Worm (Caenorhabditis elegans): ENCODE data around the gene Y116A8B.1.

Gene Y116A8B.1

ce11 chrIV:17232899-17233298, 16.8 kb downstream of the Y116A8B.1 start:
- TF ChIP-seq ztf-29 (GFP tag; IDR thresholded peaks at IDR 0.05), result no peak
- no peak for TF ChIP-seq flt-1 (GFP tag; IDR thresholded peaks at IDR 0.05)
- no peak for TF ChIP-seq ref-1 (GFP tag; conservative IDR thresholded peaks at IDR 0.05)

ce11 chrIV:17233494-17233893, 17.3 kb downstream of the Y116A8B.1 start:
- TF ChIP-seq cog-1 (tag; optimal IDR thresholded peaks at IDR 0.05) (no peak), klf-2 (GFP tag; conservative IDR thresholded peaks at IDR 0.05) (no peak)

ce11 chrIV:17237029-17237428, 20.9 kb downstream of the Y116A8B.1 start:
- TF ChIP-seq klf-2 (GFP tag; conservative IDR thresholded peaks at IDR 0.05) (no peak), T22C8.4 (GFP tag; IDR thresholded peaks at IDR 0.05) (no peak), tab-1 (GFP tag; IDR thresholded peaks at IDR 0.05) (no peak), flt-1 (GFP tag; IDR thresholded peaks at IDR 0.05) (no peak), ztf-29 (GFP tag; IDR thresholded peaks at IDR 0.05) (no peak), med-1 (GFP tag; optimal IDR thresholded peaks at IDR 0.05; ENCODE audit: insufficient read depth) (no peak), ztf-23 (GFP tag; IDR thresholded peaks at IDR 0.05) (no peak), ref-1 (GFP tag; conservative IDR thresholded peaks at IDR 0.05) (no peak), cog-1 (tag; optimal IDR thresholded peaks at IDR 0.05) (no peak)

ce11 chrIV:17238951-17239350, 22.8 kb downstream of the Y116A8B.1 start:
- TF ChIP-seq ztf-29 (GFP tag; IDR thresholded peaks at IDR 0.05), result no peak
- TF ChIP-seq ztf-23 (GFP tag; IDR thresholded peaks at IDR 0.05), result no peak
- no peak for TF ChIP-seq klf-2 (GFP tag; conservative IDR thresholded peaks at IDR 0.05)
- TF ChIP-seq med-1 (GFP tag; optimal IDR thresholded peaks at IDR 0.05; ENCODE audit: insufficient read depth), result no peak

DNA sequence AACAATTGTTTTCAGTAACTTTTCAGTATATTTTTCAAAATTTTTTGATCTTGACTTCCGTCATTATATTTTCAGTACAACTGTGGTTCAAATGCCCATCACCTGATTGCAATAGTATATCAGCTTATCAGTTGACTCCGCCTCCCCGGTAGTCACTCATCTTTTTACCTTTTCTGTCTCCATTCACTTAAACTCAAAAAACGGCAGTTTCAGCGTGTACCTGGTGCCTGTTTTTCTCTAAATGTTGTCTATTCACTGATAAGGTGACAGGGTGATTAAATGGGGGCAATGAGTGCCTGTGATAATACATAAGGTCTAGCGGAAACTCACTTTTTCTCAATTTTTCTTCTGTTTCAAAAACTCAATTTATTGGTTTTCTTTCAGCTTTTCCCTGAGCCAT, 29.1 kb downstream of the Y116A8B.1 start, which contains the start of gene ZK550.2:
Gene ZK550.2 (plus strand): TSS at position 385 of the 400 bp plus-strand sequence.
- TF ChIP-seq ztf-23 (GFP tag; IDR thresholded peaks at IDR 0.05), result no peak
- TF ChIP-seq cog-1 (tag; optimal IDR thresholded peaks at IDR 0.05), result no peak
- no peak for TF ChIP-seq ztf-29 (GFP tag; IDR thresholded peaks at IDR 0.05)
- TF ChIP-seq tab-1 (GFP tag; IDR thresholded peaks at IDR 0.05), result no peak
- TF ChIP-seq klf-2 (GFP tag; conservative IDR thresholded peaks at IDR 0.05), result no peak
- no peak for TF ChIP-seq flt-1 (GFP tag; IDR thresholded peaks at IDR 0.05)
- TF ChIP-seq ref-1 (GFP tag; conservative IDR thresholded peaks at IDR 0.05), result no peak
- TF ChIP-seq T22C8.4 (GFP tag; IDR thresholded peaks at IDR 0.05), result no peak
- TF ChIP-seq med-1 (GFP tag; optimal IDR thresholded peaks at IDR 0.05; ENCODE audit: insufficient read depth), result no peak

DNA sequence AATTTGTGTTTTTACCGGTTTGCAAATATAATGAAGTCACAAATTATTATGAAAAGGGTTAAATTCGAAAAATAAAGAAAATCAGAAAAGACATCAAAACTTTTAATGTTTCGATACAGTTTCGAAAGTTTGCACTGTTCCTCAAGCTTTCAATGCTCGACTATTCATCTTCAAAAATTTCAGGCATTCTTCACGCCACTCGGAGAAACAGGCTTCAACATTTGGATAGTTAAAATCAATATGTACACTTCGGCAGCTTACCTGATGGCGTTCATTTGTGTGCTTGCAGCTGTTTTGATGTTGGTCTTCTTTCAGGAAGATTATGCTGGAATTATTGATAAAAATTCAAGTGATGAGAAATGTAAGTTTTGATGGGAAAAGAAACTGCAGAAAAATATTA, 31.0 kb downstream of the Y116A8B.1 start:
- TF ChIP-seq med-1 (GFP tag; optimal IDR thresholded peaks at IDR 0.05; ENCODE audit: insufficient read depth), result no peak
- TF ChIP-seq ztf-29 (GFP tag; IDR thresholded peaks at IDR 0.05), result no peak
- no peak for TF ChIP-seq flt-1 (GFP tag; IDR thresholded peaks at IDR 0.05)
- no peak for TF ChIP-seq ztf-23 (GFP tag; IDR thresholded peaks at IDR 0.05)
- TF ChIP-seq ref-1 (GFP tag; conservative IDR thresholded peaks at IDR 0.05), result no peak
- no peak for TF ChIP-seq T22C8.4 (GFP tag; IDR thresholded peaks at IDR 0.05)
- no peak for TF ChIP-seq cog-1 (tag; optimal IDR thresholded peaks at IDR 0.05)
- no peak for TF ChIP-seq klf-2 (GFP tag; conservative IDR thresholded peaks at IDR 0.05)
- TF ChIP-seq tab-1 (GFP tag; IDR thresholded peaks at IDR 0.05), result no peak

DNA sequence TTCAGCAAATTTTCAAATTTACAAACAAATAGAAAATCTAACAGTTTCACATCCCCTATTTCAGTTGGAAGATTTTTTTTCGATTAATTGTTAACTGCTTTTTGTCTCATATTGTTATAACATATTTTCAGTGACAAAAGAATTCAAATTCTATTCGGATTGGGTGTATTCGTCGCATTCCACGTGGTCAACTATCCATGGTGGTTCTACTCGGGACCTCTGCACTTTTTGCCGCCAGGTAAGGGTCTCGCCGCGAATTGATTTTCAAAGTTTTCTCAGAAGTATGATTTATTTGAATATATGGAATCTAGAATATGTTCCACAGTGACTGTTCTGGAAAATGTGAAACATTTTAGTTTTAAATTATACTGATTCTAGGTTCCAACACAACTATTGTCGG, 32.4 kb downstream of the Y116A8B.1 start:
- TF ChIP-seq flt-1 (GFP tag; IDR thresholded peaks at IDR 0.05), result no peak
- no peak for TF ChIP-seq T22C8.4 (GFP tag; IDR thresholded peaks at IDR 0.05)
- no peak for TF ChIP-seq klf-2 (GFP tag; conservative IDR thresholded peaks at IDR 0.05)
- no peak for TF ChIP-seq cog-1 (tag; optimal IDR thresholded peaks at IDR 0.05)
- no peak for TF ChIP-seq ztf-23 (GFP tag; IDR thresholded peaks at IDR 0.05)
- TF ChIP-seq tab-1 (GFP tag; IDR thresholded peaks at IDR 0.05), result no peak
- TF ChIP-seq ztf-29 (GFP tag; IDR thresholded peaks at IDR 0.05), result no peak
- no peak for TF ChIP-seq med-1 (GFP tag; optimal IDR thresholded peaks at IDR 0.05; ENCODE audit: insufficient read depth)
- TF ChIP-seq ref-1 (GFP tag; conservative IDR thresholded peaks at IDR 0.05), result no peak

- TF ChIP-seq med-1 (GFP tag; optimal IDR thresholded peaks at IDR 0.05; ENCODE audit: insufficient read depth) (no peak), ztf-23 (GFP tag; IDR thresholded peaks at IDR 0.05) (peak; percentile 84), flt-1 (GFP tag; IDR thresholded peaks at IDR 0.05) (peak; percentile 86), klf-2 (GFP tag; conservative IDR thresholded peaks at IDR 0.05) (no peak), cog-1 (tag; optimal IDR thresholded peaks at IDR 0.05) (peak; percentile 81), ztf-29 (GFP tag; IDR thresholded peaks at IDR 0.05) (peak; percentile 70)
These were observed 33.6 kb downstream of the Y116A8B.1 start, which contains the start of gene eelo-2 for ce11 chrIV:17249691-17250181. Gene eelo-2 (plus strand): TSS chrIV:17250131.

- TF ChIP-seq ztf-29 (GFP tag; IDR thresholded peaks at IDR 0.05) (no peak), med-1 (GFP tag; optimal IDR thresholded peaks at IDR 0.05; ENCODE audit: insufficient read depth) (no peak), ztf-23 (GFP tag; IDR thresholded peaks at IDR 0.05) (no peak), cog-1 (tag; optimal IDR thresholded peaks at IDR 0.05) (no peak), T22C8.4 (GFP tag; IDR thresholded peaks at IDR 0.05) (no peak), ref-1 (GFP tag; conservative IDR thresholded peaks at IDR 0.05) (no peak), flt-1 (GFP tag; IDR thresholded peaks at IDR 0.05) (no peak), klf-2 (GFP tag; conservative IDR thresholded peaks at IDR 0.05) (no peak), tab-1 (GFP tag; IDR thresholded peaks at IDR 0.05) (no peak)
These were observed 37.3 kb downstream of the Y116A8B.1 start for ce11 chrIV:17253435-17253834.

DNA sequence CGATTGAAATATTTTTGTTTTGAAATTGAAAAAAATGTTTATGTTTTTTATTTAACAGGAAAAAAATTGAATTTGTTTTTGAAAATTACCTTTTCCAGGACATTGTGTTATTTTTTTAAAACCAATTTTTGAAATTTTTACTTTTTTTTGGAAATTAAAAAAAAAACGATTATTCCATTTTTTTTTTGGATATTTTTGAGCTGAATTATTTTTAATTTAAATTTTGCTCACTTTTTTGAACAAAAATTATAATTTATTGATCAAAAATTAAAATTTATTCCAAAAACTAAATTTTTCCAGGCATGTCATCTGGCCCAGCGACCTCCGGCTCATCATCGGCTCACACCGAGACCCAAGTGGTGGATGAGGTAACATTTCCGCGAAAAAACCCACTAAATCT, 38.9 kb downstream of the Y116A8B.1 start, which contains the start of gene gtf-2E1:
Gene gtf-2E1 (plus strand): TSS at position 301 of the 400 bp plus-strand sequence.
- TF ChIP-seq klf-2 (GFP tag; conservative IDR thresholded peaks at IDR 0.05), result no peak

ce11 chrIV:17258824-17259223, 42.7 kb downstream of the Y116A8B.1 start:
- TF ChIP-seq tab-1 (GFP tag; IDR thresholded peaks at IDR 0.05) (no peak), ref-1 (GFP tag; conservative IDR thresholded peaks at IDR 0.05) (no peak), T22C8.4 (GFP tag; IDR thresholded peaks at IDR 0.05) (no peak), med-1 (GFP tag; optimal IDR thresholded peaks at IDR 0.05; ENCODE audit: insufficient read depth) (no peak), klf-2 (GFP tag; conservative IDR thresholded peaks at IDR 0.05) (no peak), ztf-29 (GFP tag; IDR thresholded peaks at IDR 0.05) (no peak), flt-1 (GFP tag; IDR thresholded peaks at IDR 0.05) (no peak), ztf-23 (GFP tag; IDR thresholded peaks at IDR 0.05) (no peak), cog-1 (tag; optimal IDR thresholded peaks at IDR 0.05) (no peak)
